Worm (Caenorhabditis elegans) whole organism, L4 larva: ENCODE measurements around the gene lst-2.

Experiments used
- ZK546.5 ChIP-seq, 2 experiments: sonication (generic microtip); optimal IDR thresholded peaks; 2 replicates each; lab custom pipeline; 2017; ENCODE audit warnings: missing biosample characterization in 2 of 2, missing genetic modification characterization in 2 of 2
- ama-1 ChIP-seq: fragments of 150-350 bp; optimal IDR thresholded peaks from 2 replicates; lab custom pipeline; 2014; ENCODE audit warnings: inconsistent platforms, mixed read lengths
- daf-16 ChIP-seq, 3 experiments: sonication (generic microtip); optimal IDR thresholded peaks; 2 replicates each; lab custom pipeline; 2016 to 2017; ENCODE audit warnings: missing genetic modification characterization in 3 of 3, missing genetic modification reagents in 3 of 3, mild to moderate bottlenecking in 2 of 3, missing compliant biosample characterization in 2 of 3, missing biosample characterization in 1 of 3, moderate library complexity in 1 of 3
- egl-27 ChIP-seq: sonication (generic microtip); optimal IDR thresholded peaks from 3 replicates; lab custom pipeline; 2017; ENCODE audit warnings: missing biosample characterization, missing genetic modification reagents, missing genetic modification characterization
- fos-1 ChIP-seq: fragments of 150-350 bp; optimal IDR thresholded peaks from 2 replicates; lab custom pipeline; 2014; ENCODE audit warnings: missing biosample characterization, missing genetic modification characterization
- lin-15B ChIP-seq: fragments of 150-350 bp; sonication (generic microtip); optimal IDR thresholded peaks from 3 replicates; lab custom pipeline; 2014; ENCODE audit warnings: missing biosample characterization, missing genetic modification characterization
- lin-39 ChIP-seq: fragments of 150-350 bp; optimal IDR thresholded peaks from 2 replicates; lab custom pipeline; 2014; ENCODE audit warnings: missing biosample characterization, missing genetic modification reagents, missing genetic modification characterization
- mdl-1 ChIP-seq, 2 experiments: fragments of 150-350 bp in 1 of 2; sonication (generic microtip) in 1 of 2; optimal IDR thresholded peaks; 2 replicates each; lab custom pipeline; 2014 to 2017; ENCODE audit warnings: missing biosample characterization in 2 of 2, missing genetic modification characterization in 2 of 2
- nhr-76 ChIP-seq: fragments of 150-350 bp; optimal IDR thresholded peaks from 2 replicates; lab custom pipeline; 2014; ENCODE audit warnings: missing biosample characterization, missing genetic modification characterization
- nhr-77 ChIP-seq: fragments of 150-350 bp; optimal IDR thresholded peaks from 2 replicates; lab custom pipeline; 2014; ENCODE audit warnings: missing biosample characterization, missing genetic modification characterization
- unc-62 ChIP-seq, 3 experiments: fragments of 150-350 bp in 1 of 3; sonication (generic microtip); optimal IDR thresholded peaks in 2 of 3; peaks in 1 of 3; 1 replicate in 1 of 3; 2 replicates in 2 of 3; lab custom pipeline; 2014 to 2017; ENCODE audit warnings: missing biosample characterization in 3 of 3, missing genetic modification characterization in 3 of 3, missing genetic modification reagents in 3 of 3, missing genotype in 1 of 3
- zip-11 ChIP-seq: fragments of 200-800 bp; sonication (Bioruptor generic); IDR thresholded peaks from 2 replicates; pipeline ENCODE4 v1.3.6; 2022; ENCODE audit warnings: missing genetic modification characterization, missing compliant biosample characterization
- zip-2 ChIP-seq: fragments of 150-350 bp; optimal IDR thresholded peaks from 2 replicates; lab custom pipeline; 2014; ENCODE audit warnings: missing biosample characterization, missing genetic modification characterization

ce11 chrX:4426496-4426895 lies 43.3 kb upstream of the lst-2 start:
- TF ChIP-seq lin-39 (tag; lab: Kevin White, UChicago), result no peak
- no peak for TF ChIP-seq ZK546.5 (tag; optimal IDR thresholded peaks at IDR 0.05; lab: Kevin White, UChicago)
- TF ChIP-seq zip-11, result no peak
- no peak for TF ChIP-seq nhr-77 (tag; lab: Kevin White, UChicago)
- TF ChIP-seq mdl-1 (tag; optimal IDR thresholded peaks at IDR 0.05; lab: Kevin White, UChicago), result no peak
- no peak for TF ChIP-seq unc-62 (GFP tag; optimal IDR thresholded peaks at IDR 0.05 in 1 of 2; lab: Kevin White, UChicago)
- TF ChIP-seq unc-62 (tag; optimal IDR thresholded peaks at IDR 0.05; lab: Kevin White, UChicago), result no peak
- no peak for TF ChIP-seq nhr-76 (tag; lab: Kevin White, UChicago)
- no peak for TF ChIP-seq egl-27 (tag; lab: Kevin White, UChicago)
- no peak for TF ChIP-seq ama-1 (lab: Kevin White, UChicago)
- TF ChIP-seq zip-2 (tag; lab: Kevin White, UChicago), result no peak
- no peak for TF ChIP-seq lin-15B
- TF ChIP-seq daf-16 (GFP tag; optimal IDR thresholded peaks at IDR 0.05; lab: Kevin White, UChicago), result no peak
- TF ChIP-seq daf-16 (tag; optimal IDR thresholded peaks at IDR 0.05; lab: Kevin White, UChicago), result no peak
- no peak for TF ChIP-seq fos-1 (tag; lab: Kevin White, UChicago)
